Fruit fly (Drosophila melanogaster) whole organism, embryonic: ENCODE data around the gene qm.
A peak's percentile ranks its signal among the peaks of the same experiment; 100 is the strongest.

ENCODE experiments used
- BEAF-32 ChIP-seq: fragments of 200-800 bp; sonication (Bioruptor generic); optimal IDR thresholded peaks from 3 replicates; lab custom pipeline; 2017; ENCODE audit warnings: missing biosample characterization, missing genetic modification characterization, mild to moderate bottlenecking, moderate library complexity, missing genetic modification reagents
- BtbVII ChIP-seq: fragments of 200-800 bp; sonication (Bioruptor generic); optimal IDR thresholded peaks from 3 replicates; lab custom pipeline; 2017; ENCODE audit warnings: missing biosample characterization, mild to moderate bottlenecking, missing genetic modification characterization
- CG10321 ChIP-seq: fragments of 200-800 bp; sonication (Bioruptor generic); IDR thresholded peaks from 2 replicates; pipeline ENCODE4 v1.3.6; 2022; ENCODE audit warnings: missing biosample characterization, missing genetic modification characterization
- CG10565 ChIP-seq: fragments of 200-800 bp; sonication (Bioruptor generic); optimal IDR thresholded peaks from 3 replicates; lab custom pipeline; 2016; ENCODE audit warnings: missing biosample characterization, mild to moderate bottlenecking, missing genetic modification characterization
- CG2199 ChIP-seq: fragments of 200-800 bp; sonication (Bioruptor generic); IDR thresholded peaks from 3 replicates; pipeline ENCODE4 v1.3.6; 2022; ENCODE audit warnings: missing biosample characterization, missing genetic modification characterization
- CG33557 ChIP-seq: fragments of 200-800 bp; sonication (Bioruptor generic); optimal IDR thresholded peaks from 2 replicates; lab custom pipeline; 2019; ENCODE audit warnings: missing biosample characterization, mild to moderate bottlenecking, missing genetic modification characterization, moderate library complexity
- CG34376 ChIP-seq: fragments of 200-800 bp; sonication (Bioruptor generic); optimal IDR thresholded peaks from 2 replicates; lab custom pipeline; 2018; ENCODE audit warnings: missing biosample characterization, mild to moderate bottlenecking, missing genetic modification characterization
- CG6654 ChIP-seq: fragments of 200-800 bp; sonication (Bioruptor generic); optimal IDR thresholded peaks from 2 replicates; lab custom pipeline; 2017; ENCODE audit warnings: missing biosample characterization, mild to moderate bottlenecking, missing genetic modification characterization
- CG6813 ChIP-seq: fragments of 200-800 bp; sonication (Bioruptor generic); optimal IDR thresholded peaks from 2 replicates; lab custom pipeline; 2017; ENCODE audit warnings: missing biosample characterization, missing genetic modification characterization, mild to moderate bottlenecking, moderate library complexity, missing genetic modification reagents
- D19B ChIP-seq: fragments of 200-800 bp; sonication (Bioruptor generic); optimal IDR thresholded peaks from 2 replicates; lab custom pipeline; 2017; ENCODE audit warnings: missing biosample characterization, mild to moderate bottlenecking, missing genetic modification characterization
- Dek ChIP-seq: fragments of 200-800 bp; sonication (Bioruptor generic); optimal IDR thresholded peaks from 3 replicates; lab custom pipeline; 2019; ENCODE audit warnings: missing biosample characterization, mild to moderate bottlenecking, missing genetic modification characterization, moderate library complexity
- ERR ChIP-seq: fragments of 200-800 bp; sonication (Bioruptor generic); optimal IDR thresholded peaks from 2 replicates; lab custom pipeline; 2016; ENCODE audit warnings: missing biosample characterization, missing genetic modification characterization
- Med ChIP-seq: fragments of 200-800 bp; sonication (Bioruptor generic); peaks from one replicate; lab custom pipeline; 2016; ENCODE audit warnings: missing biosample characterization, missing genetic modification characterization, mild to moderate bottlenecking, inconsistent platforms, moderate library complexity
- Optix ChIP-seq: fragments of 200-800 bp; sonication (Bioruptor generic); IDR thresholded peaks from 3 replicates; pipeline ENCODE4 v1.3.6; 2022; ENCODE audit warnings: missing biosample characterization, missing genetic modification characterization
- Sry-β ChIP-seq: fragments of 200-800 bp; sonication (Bioruptor generic); optimal IDR thresholded peaks from 2 replicates; lab custom pipeline; 2018; ENCODE audit warnings: missing biosample characterization, mild to moderate bottlenecking, missing genetic modification characterization, moderate library complexity
- ac ChIP-seq: fragments of 200-800 bp; sonication (Bioruptor generic); optimal IDR thresholded peaks from 3 replicates; lab custom pipeline; 2017; ENCODE audit warnings: missing biosample characterization, mild to moderate bottlenecking, missing genetic modification characterization
- aop ChIP-seq: fragments of 200-800 bp; sonication (Bioruptor generic); IDR thresholded peaks from 2 replicates; pipeline ENCODE4 v1.3.6; 2022; ENCODE audit warnings: missing biosample characterization, missing genetic modification characterization
- cad ChIP-seq: fragments of >200 bp; optimal IDR thresholded peaks from 2 replicates; lab custom pipeline; 2017; ENCODE audit warnings: missing biosample characterization, missing genetic modification characterization
- caup ChIP-seq: fragments of 200-800 bp; sonication (Bioruptor generic); optimal IDR thresholded peaks from 3 replicates; lab custom pipeline; 2017; ENCODE audit warnings: missing biosample characterization, mild to moderate bottlenecking, missing genetic modification characterization, moderate library complexity; ENCODE audit not compliant: severe bottlenecking
- chm ChIP-seq: fragments of 200-800 bp; sonication (Bioruptor generic); IDR thresholded peaks from 2 replicates; pipeline ENCODE4 v1.3.6; 2022; ENCODE audit warnings: missing biosample characterization, missing genetic modification characterization
- ci ChIP-seq: fragments of 200-800 bp; sonication (Bioruptor generic); IDR thresholded peaks from 3 replicates; pipeline ENCODE4 v1.3.6; 2022; ENCODE audit warnings: missing biosample characterization, missing genetic modification characterization
- exex ChIP-seq: fragments of 200-800 bp; sonication (Bioruptor generic); optimal IDR thresholded peaks from 4 replicates; lab custom pipeline; 2018; ENCODE audit warnings: missing biosample characterization, mild to moderate bottlenecking, missing genetic modification characterization, moderate library complexity
- hb ChIP-seq: fragments of 200-800 bp; sonication (Bioruptor generic); IDR thresholded peaks from 3 replicates; pipeline ENCODE4 v1.3.6; 2022; ENCODE audit warnings: missing biosample characterization, missing genetic modification characterization; ENCODE audit not compliant: partially characterized antibody
- insv ChIP-seq, 2 experiments: fragments of 200-800 bp; sonication (Bioruptor generic); optimal IDR thresholded peaks; 3 replicates each; lab custom pipeline; 2016 to 2018; ENCODE audit warnings: missing biosample characterization in 2 of 2, missing genetic modification characterization in 2 of 2
- knrl ChIP-seq: fragments of 200-800 bp; sonication (Bioruptor generic); IDR thresholded peaks from 3 replicates; pipeline ENCODE4 v1.3.6; 2022; ENCODE audit warnings: missing biosample characterization, missing genetic modification characterization; ENCODE audit not compliant: partially characterized antibody
- lbe ChIP-seq: fragments of 200-800 bp; sonication (Bioruptor generic); optimal IDR thresholded peaks from 2 replicates; lab custom pipeline; 2016; ENCODE audit warnings: missing biosample characterization, mild to moderate bottlenecking, missing genetic modification characterization
- lola ChIP-seq, 3 experiments: fragments of >200 bp in 2 of 3; fragments of 200-800 bp in 1 of 3; sonication (Bioruptor generic) in 1 of 3; optimal IDR thresholded peaks; 2 replicates each; lab custom pipeline; 2017 to 2019; ENCODE audit warnings: missing biosample characterization in 3 of 3, missing genetic modification characterization in 3 of 3, mild to moderate bottlenecking in 1 of 3, moderate library complexity in 1 of 3
- maf-S ChIP-seq: fragments of 200-800 bp; sonication (Bioruptor generic); optimal IDR thresholded peaks from 2 replicates; lab custom pipeline; 2016; ENCODE audit warnings: missing biosample characterization, missing genetic modification characterization
- mirr ChIP-seq: fragments of 200-800 bp; sonication (Bioruptor generic); optimal IDR thresholded peaks from 3 replicates; lab custom pipeline; 2018; ENCODE audit warnings: missing biosample characterization, mild to moderate bottlenecking, missing genetic modification characterization
- pan ChIP-seq, 4 experiments: fragments of >200 bp in 3 of 4; fragments of 200-800 bp in 1 of 4; sonication (Bioruptor generic) in 1 of 4; optimal IDR thresholded peaks in 3 of 4; IDR thresholded peaks in 1 of 4; 2 replicates each; pipeline versions ENCODE4 v1.3.6 to Lab custom; 2017 to 2022; ENCODE audit warnings: missing biosample characterization in 2 of 4, missing genetic modification characterization in 2 of 4, mixed read lengths in 1 of 4
- phol ChIP-seq: fragments of 200-800 bp; sonication (Bioruptor generic); optimal IDR thresholded peaks from 3 replicates; lab custom pipeline; 2018; ENCODE audit warnings: missing biosample characterization, mild to moderate bottlenecking, missing genetic modification characterization, moderate library complexity
- pzg ChIP-seq: fragments of 200-800 bp; sonication (Bioruptor generic); optimal IDR thresholded peaks from 3 replicates; lab custom pipeline; 2018; ENCODE audit warnings: missing biosample characterization, mild to moderate bottlenecking, missing genetic modification characterization, moderate library complexity
- row ChIP-seq: fragments of 200-800 bp; sonication (Bioruptor generic); IDR thresholded peaks from 3 replicates; pipeline ENCODE4 v1.3.6; 2022; ENCODE audit warnings: missing biosample characterization, missing genetic modification characterization
- sug ChIP-seq: fragments of 200-800 bp; optimal IDR thresholded peaks from 2 replicates; lab custom pipeline; 2019; ENCODE audit warnings: missing biosample characterization, mild to moderate bottlenecking, missing genetic modification characterization, moderate library complexity
- tgo ChIP-seq: fragments of 200-800 bp; sonication (Bioruptor generic); IDR thresholded peaks from 3 replicates; pipeline ENCODE4 v1.3.6; 2022; ENCODE audit warnings: missing biosample characterization, missing genetic modification characterization
- vvl ChIP-seq: fragments of 200-800 bp; sonication (Bioruptor generic); IDR thresholded peaks from 2 replicates; pipeline ENCODE4 v1.3.6; 2022; ENCODE audit warnings: missing biosample characterization, missing genetic modification characterization

qm gene

DNA sequence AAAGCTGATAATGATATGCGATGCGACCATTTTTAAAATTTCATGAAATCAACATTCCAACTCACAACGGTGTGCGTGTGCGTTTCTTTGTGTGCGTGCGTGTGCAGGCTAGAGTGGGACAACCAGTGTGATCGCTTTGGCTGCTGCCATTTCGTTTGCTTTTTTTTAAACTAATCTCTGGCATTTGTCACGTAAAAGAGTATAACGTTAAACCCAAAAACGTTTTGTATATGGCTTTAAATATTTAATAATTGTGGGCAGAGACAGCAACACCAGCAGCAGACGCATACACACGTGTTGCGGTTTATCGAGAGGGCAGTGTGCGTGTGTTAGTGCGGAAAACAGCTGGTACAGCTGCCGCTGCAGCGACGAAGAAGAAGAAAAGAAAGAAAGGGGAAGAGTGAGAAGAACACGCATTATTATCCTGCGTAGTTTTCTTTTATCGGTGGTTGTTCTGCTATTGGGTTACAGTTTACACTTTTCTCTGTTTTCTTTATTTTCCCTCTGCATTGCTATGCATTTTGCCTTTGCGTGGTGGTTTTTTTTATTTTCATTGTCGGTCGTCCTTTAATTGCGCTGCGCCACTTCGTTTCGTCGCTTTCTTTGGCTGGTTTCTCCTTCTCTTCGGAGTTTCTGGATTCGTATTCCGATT is 22.2 kb downstream of the qm start (continued):
- TF ChIP-seq tgo (GFP tag; lab: Robert Waterston, UW) (no peak), vvl (GFP tag; lab: Robert Waterston, UW) (0 out of 2 replicates have a peak, but pooled peaks have one; percentile 37), Med (GFP tag; lab: Kevin White, UChicago) (peak; percentile 82), exex (tag; lab: Kevin White, UChicago) (peak; percentile 5), lola (GFP tag; optimal IDR thresholded peaks at IDR 0.05; lab: Kevin White, UChicago) (peak in 1 of 3 experiments; percentile 18), ac (peak; percentile 68), knrl (GFP tag; lab: Robert Waterston, UW) (0 out of 3 replicates have a peak, but pooled peaks have one; percentile 21), CG33557 (no peak), pzg (GFP tag; lab: Kevin White, UChicago) (peak; percentile 12)

DNA sequence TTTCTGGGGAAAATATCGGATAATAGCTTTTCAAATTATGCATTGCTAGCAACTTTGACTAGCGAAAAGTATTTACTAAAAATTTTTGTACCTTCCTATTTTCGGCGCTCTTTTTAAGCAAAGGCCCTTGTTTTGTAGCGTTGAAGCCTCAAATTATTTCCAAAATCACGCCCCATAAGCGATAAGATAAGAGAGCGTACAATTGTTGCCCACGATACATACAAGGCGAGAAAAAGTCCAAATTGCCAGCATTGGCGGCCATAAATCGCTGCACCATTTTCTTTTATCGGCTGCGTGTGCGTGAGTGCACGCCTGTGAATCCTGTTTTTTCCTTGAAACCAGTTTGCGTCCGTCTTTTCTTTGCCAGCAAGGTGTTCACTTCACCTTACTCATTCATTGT is 23.2 kb downstream of the qm start:
- TF ChIP-seq pan (optimal IDR thresholded peaks at IDR 0.05; lab: Kevin White, UChicago): no peak
- no peak for TF ChIP-seq pan (GFP tag; optimal IDR thresholded peaks at IDR 0.05 in 1 of 2, IDR thresholded peaks at IDR 0.05 in 1 of 2)
- TF ChIP-seq Dek (tag; lab: Kevin White, UChicago): no peak
- TF ChIP-seq phol (tag; lab: Kevin White, UChicago): peak; percentile 37
- TF ChIP-seq hb (GFP tag; lab: Robert Waterston, UW): peak; percentile 29; the same call in 1 of the 3 replicates
- 0 out of 2 replicates have a peak, but pooled peaks have one; percentile 10 for TF ChIP-seq CG10321
- TF ChIP-seq insv (GFP tag; optimal IDR thresholded peaks at IDR 0.05; lab: Kevin White, UChicago): peak in 1 of 2 experiments; percentile 7
- no peak for TF ChIP-seq maf-S (GFP tag; lab: Kevin White, UChicago)
- TF ChIP-seq ac: peak; percentile 28
- TF ChIP-seq caup: no peak
- 0 out of 2 replicates have a peak, but pooled peaks have one; percentile 26 for TF ChIP-seq chm
- TF ChIP-seq lbe (GFP tag; lab: Kevin White, UChicago): no peak
- peak; percentile 42; the same call in 2 of the 3 replicates for TF ChIP-seq row (GFP tag; lab: Robert Waterston, UW)
- peak; percentile 80 for TF ChIP-seq cad
- 0 out of 3 replicates have a peak, but pooled peaks have one; percentile 22 for TF ChIP-seq CG2199 (GFP tag; lab: Robert Waterston, UW)
- TF ChIP-seq aop: no peak
- TF ChIP-seq CG6654 (GFP tag; lab: Kevin White, UChicago): no peak
- peak; percentile 86 for TF ChIP-seq Sry-β (GFP tag; lab: Kevin White, UChicago)
- peak; percentile 30 for TF ChIP-seq BEAF-32 (GFP tag; lab: Kevin White, UChicago)
- TF ChIP-seq Optix: no peak
- TF ChIP-seq CG6813 (GFP tag; lab: Kevin White, UChicago): no peak
- no peak for TF ChIP-seq ci (GFP tag; lab: Robert Waterston, UW)
- TF ChIP-seq sug: no peak

DNA sequence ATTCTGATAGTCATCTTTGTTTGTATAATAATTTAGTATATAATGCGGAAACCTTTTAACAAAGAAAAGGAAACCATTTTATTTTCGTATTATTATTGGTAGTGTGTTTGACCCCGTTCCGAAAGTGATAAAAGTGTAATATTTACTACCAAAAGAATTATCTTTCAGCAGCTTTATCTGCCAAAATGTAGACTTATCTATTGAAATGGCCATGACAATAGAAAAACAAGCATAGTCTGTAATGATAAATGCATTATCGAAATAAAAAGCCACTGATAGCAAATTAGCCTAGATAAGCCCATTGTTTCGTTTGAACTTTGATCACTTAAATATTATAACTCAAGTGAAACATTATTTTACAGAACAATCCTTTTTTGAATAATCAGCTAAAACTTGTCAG is 28.0 kb downstream of the qm start:
- peak; percentile 67 for TF ChIP-seq mirr (GFP tag; lab: Kevin White, UChicago)
- TF ChIP-seq exex (tag; lab: Kevin White, UChicago): peak; percentile 60
- TF ChIP-seq D19B (GFP tag; lab: Kevin White, UChicago): no peak

DNA sequence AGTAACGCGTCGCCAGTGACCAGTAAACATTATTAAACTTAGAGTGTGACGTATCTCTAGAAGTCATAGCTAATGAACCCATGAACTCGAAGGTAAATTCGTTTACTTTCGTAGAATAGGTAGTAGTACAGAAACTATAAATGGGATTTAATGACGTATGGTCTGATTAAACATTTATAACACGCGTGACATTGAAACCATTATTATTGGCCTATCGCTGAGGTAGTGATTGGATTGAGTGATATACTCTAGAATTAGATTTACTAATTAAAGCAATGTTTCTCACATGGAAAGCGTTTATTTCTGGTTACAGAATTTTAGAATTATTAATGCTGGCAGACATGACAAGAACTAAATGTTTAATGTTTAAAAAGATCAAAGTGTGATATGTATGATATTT is 28.7 kb downstream of the qm start:
- peak; percentile 71 for TF ChIP-seq mirr (GFP tag; lab: Kevin White, UChicago)
- TF ChIP-seq ERR: no peak
- TF ChIP-seq BtbVII (GFP tag; lab: Kevin White, UChicago): peak; percentile 44
- TF ChIP-seq exex (tag; lab: Kevin White, UChicago): peak; percentile 83
- TF ChIP-seq CG10565 (GFP tag; lab: Kevin White, UChicago): no peak
- TF ChIP-seq sug: peak; percentile 29
- peak; percentile 36 for TF ChIP-seq CG34376
- TF ChIP-seq, all 482 proteins: peak for 5
